Fruit fly (Drosophila melanogaster) whole organism, embryonic: ENCODE results near the gene dbe.

Source experiments
- Atf-2 ChIP-seq: fragments of 200-800 bp; sonication (Bioruptor generic); optimal IDR thresholded peaks from 2 replicates; lab custom pipeline; 2016; ENCODE audit warnings: missing biosample characterization, missing genetic modification characterization
- B-H1 ChIP-seq: fragments of 200-800 bp; sonication (Bioruptor generic); IDR thresholded peaks from 3 replicates; pipeline ENCODE4 v1.3.6; 2022; ENCODE audit warnings: missing biosample characterization, missing genetic modification characterization
- B-H2 ChIP-seq: fragments of 200-800 bp; sonication (Bioruptor generic); optimal IDR thresholded peaks from 2 replicates; lab custom pipeline; 2018; ENCODE audit warnings: missing biosample characterization, mild to moderate bottlenecking, missing genetic modification characterization
- BtbVII ChIP-seq: fragments of 200-800 bp; sonication (Bioruptor generic); optimal IDR thresholded peaks from 3 replicates; lab custom pipeline; 2017; ENCODE audit warnings: missing biosample characterization, mild to moderate bottlenecking, missing genetic modification characterization
- CG10654 ChIP-seq: fragments of 200-800 bp; sonication (Bioruptor generic); optimal IDR thresholded peaks from 2 replicates; lab custom pipeline; 2016; ENCODE audit warnings: missing biosample characterization, missing genetic modification characterization
- CG11456 ChIP-seq: fragments of 200-800 bp; sonication (Bioruptor generic); IDR thresholded peaks from 3 replicates; pipeline ENCODE4 v1.3.6; 2022; ENCODE audit warnings: missing biosample characterization, missing genetic modification characterization
- CG12744 ChIP-seq: fragments of 200-800 bp; sonication (Bioruptor generic); optimal IDR thresholded peaks from 2 replicates; lab custom pipeline; 2016; ENCODE audit warnings: missing biosample characterization, missing genetic modification characterization
- CG14860 ChIP-seq: fragments of 200-800 bp; sonication (Bioruptor generic); IDR thresholded peaks from 3 replicates; pipeline ENCODE4 v1.3.6; 2022; ENCODE audit warnings: missing biosample characterization, missing genetic modification characterization; ENCODE audit not compliant: partially characterized antibody
- CG15011 ChIP-seq: fragments of 200-800 bp; sonication (Bioruptor generic); optimal IDR thresholded peaks from 3 replicates; lab custom pipeline; 2018; ENCODE audit warnings: missing biosample characterization, mild to moderate bottlenecking, missing genetic modification characterization
- CG1603 ChIP-seq: fragments of 200-800 bp; sonication (Bioruptor generic); optimal IDR thresholded peaks from 2 replicates; lab custom pipeline; 2019; ENCODE audit warnings: missing biosample characterization, mild to moderate bottlenecking, missing genetic modification characterization, moderate library complexity
- CG18764 ChIP-seq: fragments of 200-800 bp; sonication (Bioruptor generic); optimal IDR thresholded peaks from 3 replicates; lab custom pipeline; 2016; ENCODE audit warnings: missing biosample characterization, missing genetic modification characterization
- CG2199 ChIP-seq: fragments of 200-800 bp; sonication (Bioruptor generic); IDR thresholded peaks from 3 replicates; pipeline ENCODE4 v1.3.6; 2022; ENCODE audit warnings: missing biosample characterization, missing genetic modification characterization
- CG32532 ChIP-seq: fragments of 200-800 bp; sonication (Bioruptor generic); IDR thresholded peaks from 2 replicates; pipeline ENCODE4 v1.3.6; 2022; ENCODE audit warnings: missing biosample characterization, missing genetic modification characterization
- CG3281 ChIP-seq: fragments of 200-800 bp; sonication (Bioruptor generic); optimal IDR thresholded peaks from 3 replicates; lab custom pipeline; 2017; ENCODE audit warnings: missing biosample characterization, mild to moderate bottlenecking, missing genetic modification characterization
- CG33557 ChIP-seq: fragments of 200-800 bp; sonication (Bioruptor generic); optimal IDR thresholded peaks from 2 replicates; lab custom pipeline; 2019; ENCODE audit warnings: missing biosample characterization, mild to moderate bottlenecking, missing genetic modification characterization, moderate library complexity
- CG34376 ChIP-seq: fragments of 200-800 bp; sonication (Bioruptor generic); optimal IDR thresholded peaks from 2 replicates; lab custom pipeline; 2018; ENCODE audit warnings: missing biosample characterization, mild to moderate bottlenecking, missing genetic modification characterization
- CG3726 ChIP-seq: fragments of 200-800 bp; sonication (Bioruptor generic); IDR thresholded peaks from 3 replicates; pipeline ENCODE4, ENCODE4 v1.3.6; 2022; ENCODE audit warnings: missing biosample characterization, missing genetic modification characterization
- CG4282 ChIP-seq: fragments of 200-800 bp; sonication (Bioruptor generic); optimal IDR thresholded peaks from 2 replicates; lab custom pipeline; 2016; ENCODE audit warnings: missing biosample characterization, missing genetic modification characterization
- CG6791 ChIP-seq: fragments of 200-800 bp; sonication (Bioruptor generic); IDR thresholded peaks from 3 replicates; pipeline ENCODE4 v1.3.6; 2022; ENCODE audit warnings: missing biosample characterization, missing genetic modification characterization; ENCODE audit not compliant: partially characterized antibody
- CG7963 ChIP-seq: fragments of 200-800 bp; sonication (Bioruptor generic); IDR thresholded peaks from 3 replicates; pipeline ENCODE4 v1.3.6; 2022; ENCODE audit warnings: missing biosample characterization, missing genetic modification characterization; ENCODE audit not compliant: partially characterized antibody
- CG9876 ChIP-seq: fragments of 200-800 bp; sonication (Bioruptor generic); optimal IDR thresholded peaks from 2 replicates; lab custom pipeline; 2016; ENCODE audit warnings: missing biosample characterization, missing genetic modification characterization
- Dad ChIP-seq: fragments of 200-800 bp; sonication (Bioruptor generic); optimal IDR thresholded peaks from 3 replicates; lab custom pipeline; 2016; ENCODE audit warnings: missing biosample characterization, missing genetic modification characterization
- Dip3 ChIP-seq: fragments of 200-800 bp; sonication (Bioruptor generic); optimal IDR thresholded peaks from 3 replicates; lab custom pipeline; 2016; ENCODE audit warnings: missing biosample characterization, missing genetic modification characterization
- HLH4C ChIP-seq: fragments of 200-800 bp; sonication (Bioruptor generic); IDR thresholded peaks from 3 replicates; pipeline ENCODE4 v1.3.6; 2022; ENCODE audit warnings: missing biosample characterization, missing genetic modification characterization; ENCODE audit not compliant: partially characterized antibody
- Hr78 ChIP-seq, 2 experiments: fragments of 200-800 bp in 1 of 2; fragments of >200 bp in 1 of 2; sonication (Bioruptor generic) in 1 of 2; optimal IDR thresholded peaks; 2 replicates each; lab custom pipeline; 2017 to 2019; ENCODE audit warnings: missing biosample characterization in 2 of 2, missing genetic modification characterization in 2 of 2, mild to moderate bottlenecking in 1 of 2, moderate library complexity in 1 of 2
- Nf-YC ChIP-seq: fragments of 200-800 bp; optimal IDR thresholded peaks from 3 replicates; lab custom pipeline; 2019; ENCODE audit warnings: missing biosample characterization, mild to moderate bottlenecking, missing genetic modification characterization, moderate library complexity
- Sry-δ ChIP-seq: fragments of 200-800 bp; sonication (Bioruptor generic); optimal IDR thresholded peaks from 2 replicates; lab custom pipeline; 2016; ENCODE audit warnings: missing biosample characterization, missing genetic modification characterization
- al ChIP-seq: fragments of 200-800 bp; sonication (Bioruptor generic); IDR thresholded peaks from 2 replicates; pipeline ENCODE4 v1.3.6; 2022; ENCODE audit warnings: missing biosample characterization, missing genetic modification characterization
- cwo ChIP-seq: fragments of 200-800 bp; sonication (Bioruptor generic); optimal IDR thresholded peaks from 3 replicates; lab custom pipeline; 2017; ENCODE audit warnings: missing biosample characterization, missing genetic modification characterization, mild to moderate bottlenecking, moderate library complexity, missing genetic modification reagents
- da ChIP-seq: fragments of 200-800 bp; sonication (Bioruptor generic); optimal IDR thresholded peaks from 2 replicates; lab custom pipeline; 2016; ENCODE audit warnings: missing biosample characterization, missing genetic modification characterization
- ewg ChIP-seq: fragments of 200-800 bp; sonication (Bioruptor generic); optimal IDR thresholded peaks from 3 replicates; lab custom pipeline; 2017; ENCODE audit warnings: mild to moderate bottlenecking, missing biosample characterization, missing genetic modification reagents, missing genetic modification characterization
- exex ChIP-seq: fragments of 200-800 bp; sonication (Bioruptor generic); optimal IDR thresholded peaks from 4 replicates; lab custom pipeline; 2018; ENCODE audit warnings: missing biosample characterization, mild to moderate bottlenecking, missing genetic modification characterization, moderate library complexity
- fd96Cb ChIP-seq: fragments of 200-800 bp; sonication (Bioruptor generic); optimal IDR thresholded peaks from 2 replicates; lab custom pipeline; 2018; ENCODE audit warnings: missing biosample characterization, mild to moderate bottlenecking, missing genetic modification characterization, moderate library complexity
- gcm ChIP-seq: fragments of 200-800 bp; sonication (Bioruptor generic); optimal IDR thresholded peaks from 2 replicates; lab custom pipeline; 2019; ENCODE audit warnings: missing biosample characterization, mild to moderate bottlenecking, missing genetic modification characterization, moderate library complexity
- grau ChIP-seq: fragments of 200-800 bp; optimal IDR thresholded peaks from 3 replicates; lab custom pipeline; 2019; ENCODE audit warnings: missing biosample characterization, mild to moderate bottlenecking, missing genetic modification characterization, moderate library complexity
- grn ChIP-seq: fragments of 200-800 bp; sonication (Bioruptor generic); optimal IDR thresholded peaks from 3 replicates; lab custom pipeline; 2017; ENCODE audit warnings: missing biosample characterization, missing genetic modification characterization
- jing ChIP-seq: fragments of 200-800 bp; sonication (Bioruptor generic); optimal IDR thresholded peaks from 2 replicates; lab custom pipeline; 2018; ENCODE audit warnings: missing biosample characterization, mild to moderate bottlenecking, missing genetic modification characterization
- ken ChIP-seq: fragments of 200-800 bp; sonication (Bioruptor generic); IDR thresholded peaks from 3 replicates; pipeline ENCODE4 v1.3.6; 2022; ENCODE audit warnings: missing biosample characterization, missing genetic modification characterization
- lab ChIP-seq: fragments of 200-800 bp; sonication (Bioruptor generic); optimal IDR thresholded peaks from 3 replicates; lab custom pipeline; 2017; ENCODE audit warnings: missing biosample characterization, missing genetic modification characterization, mild to moderate bottlenecking, moderate library complexity, missing genetic modification reagents
- lmd ChIP-seq: fragments of 200-800 bp; sonication (Bioruptor generic); IDR thresholded peaks from 2 replicates; pipeline ENCODE4 v1.3.6; 2022; ENCODE audit warnings: missing biosample characterization, missing genetic modification characterization
- pita ChIP-seq: fragments of 200-800 bp; sonication (Bioruptor generic); optimal IDR thresholded peaks from 2 replicates; lab custom pipeline; 2017; ENCODE audit warnings: missing biosample characterization, mild to moderate bottlenecking, missing genetic modification characterization
- sima ChIP-seq: fragments of 200-800 bp; sonication (Bioruptor generic); optimal IDR thresholded peaks from 2 replicates; lab custom pipeline; 2016; ENCODE audit warnings: missing biosample characterization, missing genetic modification characterization
- slbo ChIP-seq: fragments of 200-800 bp; sonication (Bioruptor generic); IDR thresholded peaks from 2 replicates; pipeline ENCODE4 v1.3.6; 2022; ENCODE audit warnings: missing biosample characterization, missing genetic modification characterization
- slou ChIP-seq: fragments of 200-800 bp; sonication (Bioruptor generic); optimal IDR thresholded peaks from 3 replicates; lab custom pipeline; 2016; ENCODE audit warnings: missing biosample characterization, missing genetic modification characterization
- slp2 ChIP-seq: fragments of 200-800 bp; sonication (Bioruptor generic); optimal IDR thresholded peaks from 2 replicates; lab custom pipeline; 2016; ENCODE audit warnings: missing biosample characterization, missing genetic modification characterization
- so ChIP-seq: fragments of 200-800 bp; sonication (Bioruptor generic); IDR thresholded peaks from 3 replicates; pipeline ENCODE4 v1.3.6; 2022; ENCODE audit warnings: missing biosample characterization, missing genetic modification characterization
- tna ChIP-seq: fragments of 200-800 bp; sonication (Bioruptor generic); IDR thresholded peaks from 2 replicates; pipeline ENCODE4 v1.3.6; 2022; ENCODE audit warnings: missing biosample characterization, missing genetic modification characterization; ENCODE audit not compliant: partially characterized antibody
- trem ChIP-seq: fragments of 200-800 bp; optimal IDR thresholded peaks from 3 replicates; lab custom pipeline; 2019; ENCODE audit warnings: missing biosample characterization, mild to moderate bottlenecking, missing genetic modification characterization, moderate library complexity
- unpg ChIP-seq: fragments of 200-800 bp; sonication (Bioruptor generic); optimal IDR thresholded peaks from 3 replicates; lab custom pipeline; 2018; ENCODE audit warnings: missing biosample characterization, mild to moderate bottlenecking, missing genetic modification characterization, moderate library complexity
- zfh2 ChIP-seq: fragments of 200-800 bp; sonication (Bioruptor generic); optimal IDR thresholded peaks from 2 replicates; lab custom pipeline; 2016; ENCODE audit warnings: missing biosample characterization, missing genetic modification characterization

dbe gene

DNA sequence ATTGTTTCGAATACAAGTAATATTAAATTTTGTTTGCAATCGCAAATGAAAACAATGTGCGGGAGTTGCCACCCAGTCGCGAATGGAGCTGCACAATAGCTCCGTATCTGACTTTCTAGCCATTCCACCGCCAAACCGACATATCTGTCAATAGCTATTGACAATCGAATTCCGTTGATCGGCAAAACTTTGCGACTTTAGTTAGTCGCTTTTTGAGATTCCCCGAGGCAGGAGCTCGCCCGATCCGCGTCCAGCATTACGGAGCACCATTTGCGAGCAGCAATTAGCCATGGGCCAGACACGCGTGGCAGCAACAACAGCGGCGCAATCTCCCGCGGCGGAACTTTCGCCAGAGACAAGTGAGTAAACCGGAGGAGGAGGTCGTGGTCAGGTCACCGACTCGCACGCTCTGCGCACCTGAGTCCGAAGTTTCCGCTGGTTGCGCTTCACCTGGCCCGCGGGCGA, 17.0 kb downstream of the dbe start, which contains the start of the genes CG4291 and kraken (continued):
- TF ChIP-seq CG7963 (GFP tag; lab: Robert Waterston, UW) (0 out of 3 replicates have a peak, but pooled peaks have one; percentile 6), CG9876 (GFP tag; lab: Kevin White, UChicago) (no peak), slp2 (GFP tag; lab: Kevin White, UChicago) (no peak), CG11456 (GFP tag; lab: Robert Waterston, UW) (peak; percentile 84), jing (GFP tag; lab: Kevin White, UChicago) (no peak), unpg (GFP tag; lab: Kevin White, UChicago) (peak; percentile 44), gcm (GFP tag; lab: Kevin White, UChicago) (no peak), al (GFP tag; lab: Robert Waterston, UW) (0 out of 2 replicates have a peak, but pooled peaks have one; percentile 18), CG18764 (no peak), Dad (peak; percentile 58), ewg (GFP tag; lab: Kevin White, UChicago) (peak; percentile 31), HLH4C (GFP tag; lab: Robert Waterston, UW) (peak; percentile 67), slbo (peak; percentile 85), grau (tag; lab: Kevin White, UChicago) (peak; percentile 56), lmd (peak; percentile 53; the same call in 1 of the 2 replicates), CG6791 (GFP tag; lab: Robert Waterston, UW) (peak; percentile 56; the same call in 1 of the 3 replicates), trem (tag; lab: Kevin White, UChicago) (peak; percentile 64), CG3726 (GFP tag; lab: Robert Waterston, UW) (no peak), B-H2 (peak; percentile 85), CG2199 (GFP tag; lab: Robert Waterston, UW) (peak; percentile 57; the same call in 1 of the 3 replicates), CG3281 (GFP tag; lab: Kevin White, UChicago) (peak; percentile 37), Atf-2 (GFP tag; lab: Kevin White, UChicago) (no peak), fd96Cb (tag; lab: Kevin White, UChicago) (no peak), cwo (GFP tag; lab: Kevin White, UChicago) (peak; percentile 54), CG1603 (tag; lab: Kevin White, UChicago) (peak; percentile 81), pita (GFP tag; lab: Kevin White, UChicago) (no peak), da (GFP tag; lab: Kevin White, UChicago) (no peak), exex (tag; lab: Kevin White, UChicago) (peak; percentile 70), CG32532 (GFP tag; lab: Robert Waterston, UW) (peak; percentile 78), CG14860 (GFP tag; lab: Robert Waterston, UW) (no peak), Sry-δ (peak; percentile 60), B-H1 (GFP tag; lab: Robert Waterston, UW) (no peak; the same call in 2 of the 3 replicates), tna (GFP tag; lab: Robert Waterston, UW) (no peak), Dip3 (GFP tag; lab: Kevin White, UChicago) (peak; percentile 51), slou (no peak), CG4282 (no peak), so (GFP tag; lab: Robert Waterston, UW) (peak; percentile 50; the same call in 1 of the 3 replicates), CG15011 (GFP tag; lab: Kevin White, UChicago) (no peak), grn (peak; percentile 22), CG34376 (GFP tag; lab: Kevin White, UChicago) (peak; percentile 58), Nf-YC (peak; percentile 61), CG33557 (GFP tag; lab: Kevin White, UChicago) (peak; percentile 13), CG12744 (peak; percentile 43), CG10654 (GFP tag; lab: Kevin White, UChicago) (no peak), BtbVII (peak; percentile 29), sima (GFP tag; lab: Kevin White, UChicago) (no peak), ken (GFP tag; lab: Robert Waterston, UW) (peak; percentile 63; the same call in 2 of the 3 replicates), zfh2 (GFP tag; lab: Kevin White, UChicago) (peak; percentile 67), lab (GFP tag; lab: Kevin White, UChicago) (peak; percentile 79), Hr78 (GFP tag; optimal IDR thresholded peaks at IDR 0.05; lab: Kevin White, UChicago) (peak in 1 of 2 experiments; percentile 84)
